Worm (Caenorhabditis elegans) whole organism, young adult: Measurements from ENCODE around the gene nas-29.
"Not testable (repeated sequence)": the region's sequence is repeated elsewhere in the genome, so short reads cannot be mapped to it uniquely, and the experiment has no call there.

Experiments
- B0019.2 ChIP-seq: fragments of 200-800 bp; sonication (Bioruptor generic); conservative IDR thresholded peaks from 2 replicates; pipeline ENCODE4 v1.3.6; 2022; ENCODE audit warnings: missing genetic modification reagents, missing genetic modification characterization, missing compliant biosample characterization
- D2030.7 ChIP-seq: fragments of 200-800 bp; sonication (Bioruptor generic); IDR thresholded peaks from 2 replicates; pipeline ENCODE4 v1.3.6; 2022; ENCODE audit warnings: missing genetic modification reagents, missing genetic modification characterization, missing compliant biosample characterization
- F22D6.2 ChIP-seq: sonication (generic microtip); optimal IDR thresholded peaks from 2 replicates; lab custom pipeline; 2016; ENCODE audit warnings: mild to moderate bottlenecking, missing genetic modification characterization, missing compliant biosample characterization
- F33H1.4 ChIP-seq: fragments of 200-800 bp; sonication (Bioruptor generic); IDR thresholded peaks from 2 replicates; pipeline ENCODE4 v1.3.6; 2022; ENCODE audit warnings: missing genetic modification reagents, missing genetic modification characterization, missing compliant biosample characterization
- F57A8.1 ChIP-seq: fragments of 200-800 bp; sonication (Bioruptor generic); optimal IDR thresholded peaks from 2 replicates; lab custom pipeline; 2018; ENCODE audit warnings: mild to moderate bottlenecking, missing genetic modification characterization, moderate library complexity, missing compliant biosample characterization
- T26A5.8 ChIP-seq: sonication (generic microtip); optimal IDR thresholded peaks from 2 replicates; lab custom pipeline; 2016; ENCODE audit warnings: missing genetic modification characterization, missing compliant biosample characterization
- Y53F4B.3 ChIP-seq: fragments of 200-800 bp; sonication (Bioruptor generic); IDR thresholded peaks from 2 replicates; pipeline ENCODE4 v1.3.6; 2022; ENCODE audit warnings: missing genetic modification reagents, missing genetic modification characterization, missing compliant biosample characterization
- ZK185.1 ChIP-seq: sonication (generic microtip); optimal IDR thresholded peaks from 2 replicates; lab custom pipeline; 2016; ENCODE audit warnings: mild to moderate bottlenecking, missing genetic modification characterization, missing compliant biosample characterization; ENCODE audit not compliant: poor library complexity, severe bottlenecking
- ama-1 ChIP-seq, 3 experiments: fragments of 150-350 bp in 1 of 3; sonication (generic microtip) in 2 of 3; optimal IDR thresholded peaks; 2 replicates each; lab custom pipeline; 2014 to 2018; ENCODE audit warnings: missing biosample characterization in 2 of 3, missing genetic modification characterization in 2 of 3, missing genetic modification reagents in 2 of 3
- athp-1 ChIP-seq: sonication (generic microtip); optimal IDR thresholded peaks from 2 replicates; lab custom pipeline; 2017; ENCODE audit warnings: mild to moderate bottlenecking, missing genetic modification characterization, missing compliant biosample characterization
- bed-2 ChIP-seq: fragments of 200-800 bp; sonication (Bioruptor generic); IDR thresholded peaks from 2 replicates; pipeline ENCODE4 v1.3.6; 2022; ENCODE audit warnings: missing genetic modification reagents, missing genetic modification characterization, missing compliant biosample characterization
- ccch-3 ChIP-seq: fragments of 200-800 bp; sonication (Bioruptor generic); optimal IDR thresholded peaks from 2 replicates; lab custom pipeline; 2018; ENCODE audit warnings: mild to moderate bottlenecking, missing genetic modification characterization, missing compliant biosample characterization
- cebp-1 ChIP-seq, 2 experiments: fragments of 200-800 bp in 1 of 2; sonication (Bioruptor generic) in 1 of 2; sonication (generic microtip) in 1 of 2; IDR thresholded peaks in 1 of 2; optimal IDR thresholded peaks in 1 of 2; 2 replicates each; pipeline versions ENCODE4 v1.3.6 to Lab custom; 2017 to 2022; ENCODE audit warnings: missing compliant biosample characterization in 2 of 2, missing genetic modification characterization in 2 of 2, mild to moderate bottlenecking in 1 of 2, missing genetic modification reagents in 1 of 2, moderate library complexity in 1 of 2
- ceh-91 ChIP-seq: fragments of 200-800 bp; sonication (Bioruptor generic); IDR thresholded peaks from 2 replicates; pipeline ENCODE4 v1.3.6; 2022; ENCODE audit warnings: missing genetic modification reagents, missing genetic modification characterization, missing compliant biosample characterization
- chd-7 ChIP-seq: sonication (generic microtip); optimal IDR thresholded peaks from 2 replicates; lab custom pipeline; 2016; ENCODE audit warnings: mild to moderate bottlenecking, missing genetic modification characterization, moderate library complexity, missing compliant biosample characterization
- die-1 ChIP-seq: sonication (generic microtip); optimal IDR thresholded peaks from 2 replicates; lab custom pipeline; 2016; ENCODE audit warnings: missing genotype, mild to moderate bottlenecking, missing genetic modification characterization, missing compliant biosample characterization
- ets-4 ChIP-seq: fragments of 200-800 bp; sonication (Bioruptor generic); optimal IDR thresholded peaks from 2 replicates; lab custom pipeline; 2018; ENCODE audit warnings: mild to moderate bottlenecking, missing genetic modification characterization, missing compliant biosample characterization
- him-1 ChIP-seq: sonication (generic microtip); optimal IDR thresholded peaks from 2 replicates; lab custom pipeline; 2016; ENCODE audit warnings: missing genotype, missing genetic modification reagents, missing genetic modification characterization, missing compliant biosample characterization
- lag-1 ChIP-seq: fragments of 200-800 bp; sonication (Bioruptor generic); IDR thresholded peaks from 2 replicates; pipeline ENCODE4 v1.3.6; 2022; ENCODE audit warnings: missing genetic modification reagents, missing genetic modification characterization, missing compliant biosample characterization
- lin-26 ChIP-seq: fragments of 200-800 bp; sonication (Bioruptor generic); IDR thresholded peaks from 2 replicates; pipeline ENCODE4 v1.3.6; 2022; ENCODE audit warnings: missing genetic modification reagents, missing genetic modification characterization, missing compliant biosample characterization
- lin-35 ChIP-seq, 3 experiments: fragments of 150-350 bp in 2 of 3; sonication (generic microtip) in 1 of 3; optimal IDR thresholded peaks; 2 replicates each; lab custom pipeline; 2014 to 2018; ENCODE audit warnings: missing biosample characterization in 3 of 3, missing genetic modification characterization in 3 of 3, missing genetic modification reagents in 3 of 3
- lin-54 ChIP-seq: fragments of 200-800 bp; sonication (Bioruptor generic); optimal IDR thresholded peaks from 2 replicates; lab custom pipeline; 2018; ENCODE audit warnings: mild to moderate bottlenecking, missing genetic modification characterization, missing compliant biosample characterization
- mcd-1 ChIP-seq: fragments of 200-800 bp; sonication (Bioruptor generic); IDR thresholded peaks from 2 replicates; pipeline ENCODE4 v1.3.6; 2022; ENCODE audit warnings: missing genetic modification reagents, missing genetic modification characterization, missing compliant biosample characterization
- mxl-1 ChIP-seq: sonication (generic microtip); optimal IDR thresholded peaks from 2 replicates; lab custom pipeline; 2016; ENCODE audit warnings: missing genetic modification characterization, missing compliant biosample characterization
- sea-2 ChIP-seq: fragments of 200-800 bp; sonication (Bioruptor generic); IDR thresholded peaks from 2 replicates; pipeline ENCODE4 v1.3.6; 2022; ENCODE audit warnings: missing genetic modification characterization, missing compliant biosample characterization
- snpc-1.1 ChIP-seq: sonication (generic microtip); optimal IDR thresholded peaks from 2 replicates; lab custom pipeline; 2017; ENCODE audit warnings: missing genetic modification characterization, mild to moderate bottlenecking, missing compliant biosample characterization, antibody characterized with exemption, moderate library complexity, missing genotype, missing genetic modification reagents; ENCODE audit not compliant: insufficient read depth
- snpc-1.3 ChIP-seq: sonication (generic microtip); optimal IDR thresholded peaks from 2 replicates; lab custom pipeline; 2017; ENCODE audit warnings: missing genetic modification characterization, mild to moderate bottlenecking, missing compliant biosample characterization, antibody characterized with exemption, moderate library complexity, missing genotype, missing genetic modification reagents; ENCODE audit not compliant: insufficient read depth
- snpc-3.4 ChIP-seq: sonication (generic microtip); optimal IDR thresholded peaks from 2 replicates; lab custom pipeline; 2017; ENCODE audit warnings: missing genetic modification characterization, mild to moderate bottlenecking, missing compliant biosample characterization, antibody characterized with exemption, moderate library complexity, missing genotype, missing genetic modification reagents
- sptf-2 ChIP-seq: fragments of 200-800 bp; sonication (Bioruptor generic); optimal IDR thresholded peaks from 2 replicates; lab custom pipeline; 2018; ENCODE audit warnings: mild to moderate bottlenecking, missing genetic modification characterization, missing compliant biosample characterization
- unc-130 ChIP-seq: sonication (generic microtip); optimal IDR thresholded peaks from 2 replicates; lab custom pipeline; 2016; ENCODE audit warnings: missing genetic modification reagents, missing genetic modification characterization, missing compliant biosample characterization
- zfh-2 ChIP-seq: fragments of 200-800 bp; sonication (Bioruptor generic); conservative IDR thresholded peaks from 2 replicates; pipeline ENCODE4 v1.3.6; 2022; ENCODE audit warnings: missing genetic modification reagents, missing genetic modification characterization, missing compliant biosample characterization
- zim-3 ChIP-seq: sonication (generic microtip); optimal IDR thresholded peaks from 2 replicates; lab custom pipeline; 2017; ENCODE audit warnings: mild to moderate bottlenecking, missing genetic modification characterization, moderate library complexity, missing compliant biosample characterization
- ztf-18 ChIP-seq: sonication (generic microtip); optimal IDR thresholded peaks from 2 replicates; lab custom pipeline; 2016; ENCODE audit warnings: missing genotype, mild to moderate bottlenecking, missing genetic modification characterization, missing compliant biosample characterization
- ztf-22 ChIP-seq: fragments of 200-800 bp; sonication (Bioruptor generic); optimal IDR thresholded peaks from 2 replicates; lab custom pipeline; 2018; ENCODE audit warnings: mild to moderate bottlenecking, missing genetic modification characterization, moderate library complexity, missing compliant biosample characterization
- ztf-25 ChIP-seq: fragments of 200-800 bp; sonication (Bioruptor generic); IDR thresholded peaks from 2 replicates; pipeline ENCODE4 v1.3.6; 2022; ENCODE audit warnings: missing genetic modification reagents, missing genetic modification characterization, missing compliant biosample characterization
- ztf-6 ChIP-seq: fragments of 200-800 bp; sonication (Bioruptor generic); IDR thresholded peaks from 2 replicates; pipeline ENCODE4 v1.3.6; 2022; ENCODE audit warnings: missing genetic modification reagents, missing genetic modification characterization, missing compliant biosample characterization

nas-29 gene

DNA sequence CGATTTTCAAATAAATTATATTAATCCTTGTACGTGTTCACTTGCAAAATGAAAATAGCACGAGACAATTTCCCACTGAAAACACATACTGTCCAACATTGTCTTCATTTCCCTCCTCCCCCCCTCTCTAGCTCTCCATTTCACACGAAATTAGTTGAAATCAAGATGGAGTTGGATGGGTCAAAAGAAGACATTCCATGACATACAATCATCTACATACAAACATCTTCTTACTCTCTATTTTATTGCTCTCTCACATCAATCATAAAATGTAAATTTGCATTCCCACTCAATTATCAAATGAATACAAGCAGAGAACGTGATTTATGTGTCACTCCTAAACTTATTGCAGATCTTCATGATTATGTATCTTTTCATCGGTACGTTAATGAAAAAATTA, 26.1 kb downstream of the nas-29 start, which contains the start of gene srsy-1:
Gene srsy-1, plus strand, starts transcription at position 301 of the 400 bp plus-strand sequence.
- TF ChIP-seq F33H1.4 (GFP tag; lab: Robert Waterston, UW) (no peak), sea-2 (GFP tag; lab: Robert Waterston, UW) (no peak), mcd-1 (GFP tag; lab: Robert Waterston, UW) (no peak), T26A5.8 (tag; lab: Kevin White, UChicago) (no peak), die-1 (no peak), ZK185.1 (no peak), unc-130 (GFP tag; lab: Kevin White, UChicago) (no peak)

DNA sequence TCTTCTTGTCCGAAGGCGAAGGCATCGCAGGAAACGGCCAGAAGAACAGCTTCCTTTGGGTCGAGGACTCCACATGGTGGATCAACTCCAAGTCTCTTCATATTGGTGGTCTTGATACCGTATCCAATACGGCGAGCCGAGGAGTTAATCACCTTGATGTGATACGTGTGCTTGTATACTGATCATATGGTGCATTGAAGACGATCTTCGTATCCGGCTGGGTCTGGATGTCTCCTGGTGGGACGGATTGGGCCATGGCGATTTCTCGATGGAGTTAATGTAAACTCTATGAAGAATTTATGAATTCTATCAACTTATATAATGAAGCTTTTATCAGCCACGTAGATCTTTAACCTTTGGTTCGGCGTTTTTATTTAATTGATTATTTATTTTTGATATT, 26.6 kb downstream of the nas-29 start, which contains the start of gene msp-74:
Gene msp-74, minus strand, starts transcription at position 101 of the 400 bp plus-strand sequence.
- not testable (repeated sequence) for TF ChIP-seq snpc-3.4 (tag; lab: Kevin White, UChicago); Y53F4B.3 (GFP tag; lab: Robert Waterston, UW); lin-35 (GFP tag; optimal IDR thresholded peaks at IDR 0.05; lab: Kevin White, UChicago)

DNA sequence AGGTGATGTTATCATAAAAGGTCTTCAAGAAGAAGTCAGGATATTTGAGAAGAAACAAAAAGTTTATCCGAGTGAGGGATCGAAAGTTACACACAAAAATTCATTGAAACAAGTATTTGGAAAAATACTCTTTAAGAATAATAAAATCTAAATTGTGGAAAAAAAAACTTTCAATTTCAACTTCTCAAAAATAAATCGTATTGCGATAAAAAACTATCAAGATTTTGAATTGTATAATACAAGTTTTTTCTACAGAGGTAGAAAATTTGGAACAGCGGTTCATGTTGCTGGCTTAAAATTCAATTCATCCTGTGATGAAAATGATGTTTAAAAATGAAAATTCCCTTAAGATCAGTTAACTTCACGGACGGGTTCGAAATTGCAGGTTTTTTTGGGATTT, 29.8 kb downstream of the nas-29 start, which contains the start of gene F09C12.8:
Gene F09C12.8, plus strand, starts transcription at position 301 of the 400 bp plus-strand sequence.
- TF ChIP-seq athp-1 (no peak), D2030.7 (no peak), chd-7 (tag; lab: Kevin White, UChicago) (no peak), mxl-1 (tag; lab: Kevin White, UChicago) (no peak), ama-1 (optimal IDR thresholded peaks at IDR 0.05; lab: Kevin White, UChicago) (no peak), ama-1 (GFP tag; optimal IDR thresholded peaks at IDR 0.05; lab: Kevin White, UChicago) (no peak), lin-35 (GFP tag; optimal IDR thresholded peaks at IDR 0.05; lab: Kevin White, UChicago) (no peak), him-1 (tag; lab: Kevin White, UChicago) (no peak), ztf-22 (GFP tag; lab: Kevin White, UChicago) (no peak), snpc-1.1 (tag; lab: Kevin White, UChicago) (no peak), sea-2 (GFP tag; lab: Robert Waterston, UW) (no peak), bed-2 (no peak), cebp-1 (GFP tag; IDR thresholded peaks at IDR 0.05; lab: Robert Waterston, UW) (no peak), cebp-1 (tag; optimal IDR thresholded peaks at IDR 0.05; lab: Kevin White, UChicago) (no peak), lin-26 (GFP tag; lab: Robert Waterston, UW) (no peak), ztf-6 (GFP tag; lab: Robert Waterston, UW) (no peak), lag-1 (GFP tag; lab: Robert Waterston, UW) (no peak)
- TF ChIP-seq, all 124 proteins: peak for 0

DNA sequence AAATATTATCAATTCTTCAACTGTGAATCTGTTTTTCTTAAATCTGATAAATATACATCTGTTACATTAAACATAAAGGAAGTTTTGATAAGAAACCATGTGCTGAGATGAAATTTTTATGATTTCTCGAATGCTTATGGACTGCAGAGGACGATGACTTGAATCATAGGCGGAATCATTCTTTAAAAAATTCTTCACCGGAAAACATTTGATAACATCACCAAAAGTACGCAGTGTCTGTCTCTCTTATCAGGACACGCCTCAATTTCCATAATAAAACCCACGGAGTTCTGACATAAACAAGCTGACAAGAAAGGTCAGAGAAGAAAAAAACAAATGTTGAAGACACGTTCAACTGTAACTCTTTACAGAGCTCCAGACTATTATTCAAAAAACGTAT, 32.1 kb downstream of the nas-29 start, which contains the start of gene F09C12.2:
Gene F09C12.2, plus strand, starts transcription at position 320 of the 400 bp plus-strand sequence.
- TF ChIP-seq B0019.2 (GFP tag; lab: Robert Waterston, UW) (no peak), ets-4 (GFP tag; lab: Kevin White, UChicago) (no peak), sptf-2 (no peak), ztf-25 (GFP tag; lab: Robert Waterston, UW) (no peak), ZK185.1 (no peak), lin-54 (GFP tag; lab: Kevin White, UChicago) (no peak), ceh-91 (no peak), F57A8.1 (GFP tag; lab: Kevin White, UChicago) (no peak), snpc-1.3 (tag; lab: Kevin White, UChicago) (no peak), zim-3 (tag; lab: Kevin White, UChicago) (no peak), ztf-18 (tag; lab: Kevin White, UChicago) (no peak), ccch-3 (GFP tag; lab: Kevin White, UChicago) (no peak), zfh-2 (GFP tag; lab: Robert Waterston, UW) (no peak), F22D6.2 (tag; lab: Kevin White, UChicago) (no peak)
